Worm (Caenorhabditis elegans) whole organism, mixed stage, embryonic: ENCODE measurements around the gene C49C8.5.

ENCODE experiments used
- M03D4.4 ChIP-seq: sonication (generic microtip); optimal IDR thresholded peaks from 2 replicates; lab custom pipeline; 2017; ENCODE audit warnings: mild to moderate bottlenecking, missing genetic modification characterization, missing compliant biosample characterization
- blmp-1 ChIP-seq: fragments of 150-350 bp; optimal IDR thresholded peaks from 2 replicates; lab custom pipeline; 2014; ENCODE audit warnings: missing biosample characterization, missing genetic modification characterization
- ceh-39 ChIP-seq: fragments of 150-350 bp; optimal IDR thresholded peaks from 2 replicates; lab custom pipeline; 2014; ENCODE audit warnings: missing biosample characterization, missing genetic modification characterization
- ceh-43 ChIP-seq: fragments of 200-800 bp; sonication (Bioruptor generic); optimal IDR thresholded peaks from 2 replicates; lab custom pipeline; 2018; ENCODE audit warnings: mild to moderate bottlenecking, missing genetic modification characterization, moderate library complexity, missing compliant biosample characterization
- ceh-83 ChIP-seq: fragments of 200-800 bp; sonication (Bioruptor generic); optimal IDR thresholded peaks from 2 replicates; lab custom pipeline; 2018; ENCODE audit warnings: mild to moderate bottlenecking, missing genetic modification characterization, missing compliant biosample characterization
- ces-1 ChIP-seq: fragments of 150-350 bp; optimal IDR thresholded peaks from 2 replicates; lab custom pipeline; 2014; ENCODE audit warnings: missing biosample characterization, missing genetic modification reagents, missing genetic modification characterization
- cnd-1 ChIP-seq: fragments of 200-800 bp; sonication (Bioruptor generic); optimal IDR thresholded peaks from 2 replicates; lab custom pipeline; 2018; ENCODE audit warnings: mild to moderate bottlenecking, missing genetic modification characterization, missing compliant biosample characterization
- drap-1 ChIP-seq: fragments of 200-800 bp; sonication (Bioruptor generic); optimal IDR thresholded peaks from 3 replicates; lab custom pipeline; 2018; ENCODE audit warnings: mild to moderate bottlenecking, missing genetic modification characterization, missing compliant biosample characterization
- elt-1 ChIP-seq: sonication (generic microtip); optimal IDR thresholded peaks from 2 replicates; lab custom pipeline; 2017; ENCODE audit warnings: missing genetic modification characterization, mild to moderate bottlenecking, missing compliant biosample characterization, antibody characterized with exemption, moderate library complexity, borderline replicate concordance; ENCODE audit not compliant: insufficient read depth
- elt-3 ChIP-seq: fragments of 150-350 bp; optimal IDR thresholded peaks from 2 replicates; lab custom pipeline; 2014; ENCODE audit warnings: missing biosample characterization, missing genetic modification characterization
- flh-1 ChIP-seq: fragments of 200-800 bp; sonication (Bioruptor generic); optimal IDR thresholded peaks from 2 replicates; lab custom pipeline; 2018; ENCODE audit warnings: mild to moderate bottlenecking, missing genetic modification characterization, moderate library complexity, missing compliant biosample characterization
- ham-2 ChIP-seq: fragments of 200-800 bp; sonication (Bioruptor generic); optimal IDR thresholded peaks from 2 replicates; lab custom pipeline; 2018; ENCODE audit warnings: mild to moderate bottlenecking, missing genetic modification characterization, missing compliant biosample characterization
- hlh-1 ChIP-seq: fragments of 150-350 bp; optimal IDR thresholded peaks from 2 replicates; lab custom pipeline; 2014; ENCODE audit warnings: missing biosample characterization, missing genetic modification reagents, missing genetic modification characterization
- lin-13 ChIP-seq: fragments of 150-350 bp; optimal IDR thresholded peaks from 2 replicates; lab custom pipeline; 2014; ENCODE audit warnings: missing biosample characterization, missing genetic modification characterization
- lin-32 ChIP-seq: fragments of 200-800 bp; sonication (Bioruptor generic); optimal IDR thresholded peaks from 2 replicates; lab custom pipeline; 2018; ENCODE audit warnings: mild to moderate bottlenecking, missing genetic modification characterization, missing compliant biosample characterization
- lsy-2 ChIP-seq: fragments of 150-350 bp; optimal IDR thresholded peaks from 2 replicates; lab custom pipeline; 2014; ENCODE audit warnings: missing biosample characterization, missing genetic modification characterization
- mab-5 ChIP-seq: fragments of 150-350 bp; optimal IDR thresholded peaks from 2 replicates; lab custom pipeline; 2014; ENCODE audit warnings: missing biosample characterization, missing genetic modification characterization
- mep-1 ChIP-seq: fragments of 150-350 bp; optimal IDR thresholded peaks from 2 replicates; lab custom pipeline; 2017; ENCODE audit warnings: missing biosample characterization, missing genetic modification reagents, missing genetic modification characterization, inconsistent platforms
- mls-2 ChIP-seq: sonication (generic microtip); optimal IDR thresholded peaks from 2 replicates; lab custom pipeline; 2016; ENCODE audit warnings: mild to moderate bottlenecking, missing genetic modification characterization, moderate library complexity, missing compliant biosample characterization
- nhr-12 ChIP-seq: fragments of 150-350 bp; optimal IDR thresholded peaks from 2 replicates; lab custom pipeline; 2014; ENCODE audit warnings: missing biosample characterization, missing genetic modification characterization
- nhr-2 ChIP-seq: fragments of 150-350 bp; optimal IDR thresholded peaks from 2 replicates; lab custom pipeline; 2014; ENCODE audit warnings: missing biosample characterization, missing genetic modification characterization
- nhr-237 ChIP-seq: fragments of 150-350 bp; optimal IDR thresholded peaks from 2 replicates; lab custom pipeline; 2014; ENCODE audit warnings: missing biosample characterization, missing genetic modification characterization
- nhr-28 ChIP-seq: fragments of 150-350 bp; optimal IDR thresholded peaks from 2 replicates; lab custom pipeline; 2014; ENCODE audit warnings: missing biosample characterization, missing genetic modification characterization
- pha-4 ChIP-seq: fragments of 150-350 bp; optimal IDR thresholded peaks from 2 replicates; lab custom pipeline; 2018; ENCODE audit warnings: missing biosample characterization, missing genetic modification reagents, missing genetic modification characterization
- sem-2 ChIP-seq: fragments of 200-800 bp; sonication (Bioruptor generic); optimal IDR thresholded peaks from 2 replicates; lab custom pipeline; 2018; ENCODE audit warnings: mild to moderate bottlenecking, missing genetic modification characterization, missing compliant biosample characterization
- snpc-4 ChIP-seq: fragments of 150-350 bp; optimal IDR thresholded peaks from 2 replicates; lab custom pipeline; 2014; ENCODE audit warnings: missing biosample characterization, missing genetic modification characterization
- sptf-1 ChIP-seq: sonication (generic microtip); optimal IDR thresholded peaks from 2 replicates; lab custom pipeline; 2017; ENCODE audit warnings: mild to moderate bottlenecking, missing genetic modification characterization, moderate library complexity, missing compliant biosample characterization
- unc-120 ChIP-seq: sonication (generic microtip); optimal IDR thresholded peaks from 2 replicates; lab custom pipeline; 2017; ENCODE audit warnings: missing genetic modification characterization, missing compliant biosample characterization; ENCODE audit not compliant: poor library complexity, severe bottlenecking
- unc-62 ChIP-seq: fragments of 150-350 bp; optimal IDR thresholded peaks from 2 replicates; lab custom pipeline; 2014; ENCODE audit warnings: missing biosample characterization, missing genetic modification reagents, missing genetic modification characterization
- zip-8 ChIP-seq: fragments of 150-350 bp; optimal IDR thresholded peaks from 2 replicates; lab custom pipeline; 2014; ENCODE audit warnings: missing biosample characterization, missing genetic modification characterization

C49C8.5 gene

ce11 chrIV:8668635-8669034 is 15.2 kb upstream of the C49C8.5 start, which contains the start of gene cdh-5:
TSS of gene cdh-5 (plus strand) at chrIV:8668935.
- TF ChIP-seq unc-62 (GFP tag; lab: Kevin White, UChicago) (no peak), blmp-1 (tag; lab: Kevin White, UChicago) (no peak), hlh-1 (tag; lab: Kevin White, UChicago) (no peak), nhr-12 (no peak), sem-2 (GFP tag; lab: Kevin White, UChicago) (no peak), nhr-2 (no peak), flh-1 (GFP tag; lab: Kevin White, UChicago) (no peak), M03D4.4 (tag; lab: Kevin White, UChicago) (no peak), sptf-1 (tag; lab: Kevin White, UChicago) (no peak), lsy-2 (no peak), nhr-237 (tag; lab: Kevin White, UChicago) (no peak), elt-3 (no peak), zip-8 (tag; lab: Kevin White, UChicago) (no peak)

DNA sequence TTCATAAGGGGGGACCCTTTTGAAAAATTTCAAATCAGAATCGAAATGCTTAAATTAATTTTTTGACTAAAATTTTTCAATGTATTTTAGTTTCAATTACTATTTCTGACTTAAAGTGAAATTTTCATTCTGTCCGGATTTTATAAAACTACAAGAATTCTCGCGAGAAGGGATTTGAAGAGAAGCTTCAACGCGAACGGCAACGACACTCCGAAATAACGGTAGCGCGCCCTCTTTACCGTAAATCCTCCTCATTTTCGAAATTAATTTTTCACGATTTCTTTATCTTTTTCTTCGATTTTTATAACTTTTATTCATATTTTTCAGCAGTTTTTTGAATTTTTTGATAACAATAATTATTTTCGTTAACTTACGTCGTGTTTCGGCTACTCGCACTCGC is 12.3 kb upstream of the C49C8.5 start:
- TF ChIP-seq ham-2 (GFP tag; lab: Kevin White, UChicago) = no peak
- no peak for TF ChIP-seq mep-1 (tag; lab: Kevin White, UChicago)
- TF ChIP-seq ceh-83 = no peak
- no peak for TF ChIP-seq elt-1 (tag; lab: Kevin White, UChicago)
- no peak for TF ChIP-seq snpc-4 (tag; lab: Kevin White, UChicago)
- no peak for TF ChIP-seq sem-2 (GFP tag; lab: Kevin White, UChicago)
- no peak for TF ChIP-seq ceh-43
- no peak for TF ChIP-seq unc-120 (tag; lab: Kevin White, UChicago)

ce11 chrIV:8658122-8658521 is 4.7 kb upstream of the C49C8.5 start, which contains the start of gene C49C8.6:
TSS of gene C49C8.6 (minus strand) at chrIV:8658222.
- TF ChIP-seq ceh-83 (no peak), hlh-1 (tag; lab: Kevin White, UChicago) (no peak), drap-1 (GFP tag; lab: Kevin White, UChicago) (no peak), elt-1 (tag; lab: Kevin White, UChicago) (no peak), cnd-1 (no peak), lin-13 (tag; lab: Kevin White, UChicago) (no peak), ceh-43 (no peak), flh-1 (GFP tag; lab: Kevin White, UChicago) (no peak), M03D4.4 (tag; lab: Kevin White, UChicago) (no peak), ceh-39 (no peak), nhr-2 (no peak), mep-1 (tag; lab: Kevin White, UChicago) (no peak), sem-2 (GFP tag; lab: Kevin White, UChicago) (no peak), lsy-2 (no peak)

ce11 chrIV:8654115-8654628 is 708 bp upstream of the C49C8.5 start, which contains the start of gene C49C8.1:
TSS of gene C49C8.1 (plus strand) at chrIV:8654578.
- TF ChIP-seq M03D4.4 (tag; lab: Kevin White, UChicago) (no peak), blmp-1 (tag; lab: Kevin White, UChicago) (no peak), mep-1 (tag; lab: Kevin White, UChicago) (no peak), nhr-28 (tag; lab: Kevin White, UChicago) (no peak), zip-8 (tag; lab: Kevin White, UChicago) (peak; percentile 92)

- TF ChIP-seq nhr-2 (no peak), pha-4 (tag; lab: Kevin White, UChicago) (no peak), ceh-83 (no peak), ceh-39 (no peak), nhr-28 (tag; lab: Kevin White, UChicago) (no peak), zip-8 (tag; lab: Kevin White, UChicago) (no peak), M03D4.4 (tag; lab: Kevin White, UChicago) (no peak), mab-5 (tag; lab: Kevin White, UChicago) (no peak), drap-1 (GFP tag; lab: Kevin White, UChicago) (no peak), sptf-1 (tag; lab: Kevin White, UChicago) (no peak), ces-1 (no peak), lin-13 (tag; lab: Kevin White, UChicago) (no peak), elt-1 (tag; lab: Kevin White, UChicago) (no peak), ceh-43 (no peak), mls-2 (tag; lab: Kevin White, UChicago) (no peak), lin-32 (GFP tag; lab: Kevin White, UChicago) (no peak), unc-62 (GFP tag; lab: Kevin White, UChicago) (no peak), nhr-237 (tag; lab: Kevin White, UChicago) (no peak), ham-2 (GFP tag; lab: Kevin White, UChicago) (no peak), cnd-1 (no peak)
Observed at ce11 chrIV:8651835-8652234, 1.6 kb downstream of the C49C8.5 start, which contains the start of gene C49C8.8. TSS of gene C49C8.8 (plus strand) at chrIV:8652135.
